Worm (Caenorhabditis elegans) whole organism, L3 larva: ENCODE data around the gene F10C2.4.

Experiments
- elt-3 ChIP-seq, 3 experiments: fragments of 150-350 bp in 1 of 3; sonication (generic microtip) in 2 of 3; optimal IDR thresholded peaks; 2 replicates in 2 of 3; 4 replicates in 1 of 3; lab custom pipeline; 2014 to 2017; ENCODE audit warnings: missing biosample characterization in 3 of 3, missing genetic modification characterization in 3 of 3
- lin-15B ChIP-seq: fragments of 150-350 bp; optimal IDR thresholded peaks from 2 replicates; lab custom pipeline; 2014; ENCODE audit warnings: missing biosample characterization, missing genetic modification characterization
- mdl-1 ChIP-seq: fragments of 150-350 bp; optimal IDR thresholded peaks from 2 replicates; lab custom pipeline; 2014; ENCODE audit warnings: missing biosample characterization, missing genetic modification characterization
- nhr-77 ChIP-seq: fragments of 150-350 bp; optimal IDR thresholded peaks from 2 replicates; lab custom pipeline; 2014; ENCODE audit warnings: missing biosample characterization, missing genetic modification characterization
- pha-4 ChIP-seq: fragments of 150-350 bp; optimal IDR thresholded peaks from 2 replicates; lab custom pipeline; 2014; ENCODE audit warnings: missing biosample characterization, missing genetic modification reagents, missing genetic modification characterization
- snpc-4 ChIP-seq: fragments of 150-350 bp; optimal IDR thresholded peaks from 2 replicates; lab custom pipeline; 2014; ENCODE audit warnings: missing biosample characterization, missing genetic modification characterization
- ztf-4 ChIP-seq: fragments of 150-350 bp; optimal IDR thresholded peaks from 2 replicates; lab custom pipeline; 2014; ENCODE audit warnings: missing biosample characterization, missing genetic modification characterization

DNA sequence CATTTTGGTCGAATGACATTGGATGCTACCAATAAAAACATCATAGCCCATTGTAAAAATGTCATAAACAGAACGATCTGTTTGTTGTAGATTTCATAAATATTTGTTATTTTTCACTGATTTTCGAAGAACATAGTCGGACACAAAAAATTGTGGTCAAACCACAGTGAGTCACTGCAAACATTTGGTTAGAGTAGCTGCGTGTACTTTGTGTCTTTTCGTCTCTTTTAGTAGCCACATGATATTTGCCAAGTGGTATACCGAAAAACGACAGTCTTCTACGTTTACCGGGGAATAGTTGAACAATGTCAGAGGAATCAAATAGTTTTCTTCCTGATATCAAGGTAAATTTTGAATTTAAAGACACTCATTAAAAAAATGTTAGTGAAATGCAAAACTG, 50.4 kb downstream of the F10C2.4 start, which contains the start of gene nhr-206:
- TF ChIP-seq ztf-4 (tag; lab: Kevin White, UChicago) (no peak), snpc-4 (tag; lab: Kevin White, UChicago) (no peak), elt-3 (tag; optimal IDR thresholded peaks at IDR 0.05; lab: Kevin White, UChicago) (no peak), lin-15B (tag; lab: Kevin White, UChicago) (no peak), mdl-1 (tag; lab: Kevin White, UChicago) (no peak), pha-4 (tag; lab: Kevin White, UChicago) (peak; percentile 87), nhr-77 (tag; lab: Kevin White, UChicago) (no peak)
